Worm (Caenorhabditis elegans): ENCODE data around the gene srd-41.

srd-41 gene

DNA sequence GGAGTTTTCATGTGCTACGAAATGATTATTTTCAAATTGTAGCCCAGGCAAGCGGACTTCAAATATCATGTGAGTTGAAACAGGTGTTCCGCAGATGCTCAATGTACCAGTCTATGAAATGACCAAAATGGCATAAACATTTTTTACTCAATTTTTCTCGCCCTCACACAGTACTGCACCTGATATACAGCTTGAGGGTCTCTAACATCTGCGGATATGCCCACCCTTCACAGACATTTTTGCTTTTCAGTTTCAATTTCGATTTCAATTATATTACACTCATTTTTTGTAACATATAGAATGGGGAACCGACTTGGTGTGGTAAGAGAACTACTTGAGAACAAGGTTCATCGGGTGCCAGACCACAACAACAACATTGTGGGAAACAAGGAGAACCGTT lies 20.2 kb downstream of the srd-41 start, which contains the start of gene F42F12.11:
Gene F42F12.11 (plus strand): TSS at position 301 of the 400 bp plus-strand sequence.
- no peak for TF ChIP-seq ZK546.5 (tag; optimal IDR thresholded peaks at IDR 0.05)
- no peak for TF ChIP-seq nhr-77 (tag; optimal IDR thresholded peaks at IDR 0.05)
- no peak for TF ChIP-seq tag-97 (GFP tag; IDR thresholded peaks at IDR 0.05)
- TF ChIP-seq nhr-102 (tag; optimal IDR thresholded peaks at IDR 0.05) = no peak
- TF ChIP-seq nhr-111 (GFP tag; optimal IDR thresholded peaks at IDR 0.05) = no peak
- TF ChIP-seq aha-1 (tag) = peak; percentile 10
- no peak for TF ChIP-seq snpc-4 (tag; optimal IDR thresholded peaks at IDR 0.05)

DNA sequence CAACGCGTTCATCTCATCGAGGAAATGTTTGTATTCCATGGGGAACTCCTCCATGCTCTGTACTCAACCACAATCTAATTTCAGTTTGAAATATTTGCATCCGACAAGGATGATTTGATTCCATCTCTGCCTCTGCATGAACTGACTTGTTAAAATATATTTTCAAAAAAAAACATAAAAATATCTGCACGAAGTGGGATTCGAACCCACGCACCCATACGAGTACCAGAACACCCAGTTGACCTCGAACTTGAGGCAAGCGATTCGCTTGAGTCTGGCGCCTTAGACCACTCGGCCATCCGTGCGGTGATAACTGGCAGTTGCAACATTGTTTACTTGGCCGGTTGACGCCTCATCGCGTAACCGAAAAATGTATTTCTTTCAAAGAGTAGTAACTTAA lies 21.3 kb downstream of the srd-41 start:
- TF ChIP-seq gei-8 (GFP tag; optimal IDR thresholded peaks at IDR 0.05) (no peak), tag-97 (GFP tag; IDR thresholded peaks at IDR 0.05) (no peak), tra-1 (GFP tag; IDR thresholded peaks at IDR 0.05) (peak; percentile 63; the same call in 1 of the 2 replicates), mdt-29 (GFP tag; IDR thresholded peaks at IDR 0.05) (no peak), saeg-2 (GFP tag; IDR thresholded peaks at IDR 0.05) (peak; percentile 62; the same call in 1 of the 2 replicates), nhr-111 (GFP tag; optimal IDR thresholded peaks at IDR 0.05) (no peak), dmd-8 (GFP tag; IDR thresholded peaks at IDR 0.05) (peak; percentile 80), fkh-10 (GFP tag; optimal IDR thresholded peaks at IDR 0.05) (no peak), D1046.2 (GFP tag; IDR thresholded peaks at IDR 0.05) (no peak), mdl-1 (tag; optimal IDR thresholded peaks at IDR 0.05) (no peak), aly-2 (tag; optimal IDR thresholded peaks at IDR 0.05) (no peak), ztf-7 (tag; optimal IDR thresholded peaks at IDR 0.05) (peak; percentile 28), ceh-28 (tag; optimal IDR thresholded peaks at IDR 0.05) (no peak), F26F4.8 (GFP tag; conservative IDR thresholded peaks at IDR 0.05) (peak; percentile 67; the same call in 1 of the 2 replicates), lim-7 (GFP tag; IDR thresholded peaks at IDR 0.05) (peak; percentile 85), hmg-1.1 (GFP tag; IDR thresholded peaks at IDR 0.05) (peak; percentile 78), egl-43 (GFP tag; IDR thresholded peaks at IDR 0.05) (no peak; the same call in none of the 2 replicates), ctbp-1 (GFP tag; IDR thresholded peaks at IDR 0.05) (peak; percentile 52; the same call in 1 of the 2 replicates), cey-2 (tag; optimal IDR thresholded peaks at IDR 0.05; ENCODE audit: borderline replicate concordance, insufficient read depth) (no peak), zip-11 (GFP tag; IDR thresholded peaks at IDR 0.05) (no peak), unc-62 (GFP tag; optimal IDR thresholded peaks at IDR 0.05 in 1 of 2) (no peak), unc-62 (tag; optimal IDR thresholded peaks at IDR 0.05) (no peak), F10B5.3 (tag; optimal IDR thresholded peaks at IDR 0.05) (no peak), daf-19 (GFP tag; conservative IDR thresholded peaks at IDR 0.05) (no peak), lir-3 (tag; optimal IDR thresholded peaks at IDR 0.05) (no peak), nhr-102 (tag; optimal IDR thresholded peaks at IDR 0.05) (no peak), daf-16 (GFP tag; optimal IDR thresholded peaks at IDR 0.05) (peak; percentile 22 to 59), daf-16 (tag; optimal IDR thresholded peaks at IDR 0.05) (peak; percentile 67), hlh-30 (tag; optimal IDR thresholded peaks at IDR 0.05; ENCODE audit: insufficient read depth) (peak; percentile 27), egl-27 (tag; optimal IDR thresholded peaks at IDR 0.05) (no peak), nhr-48 (tag; optimal IDR thresholded peaks at IDR 0.05) (no peak), snpc-1.2 (GFP tag; IDR thresholded peaks at IDR 0.05) (peak; percentile 89), nhr-237 (tag; optimal IDR thresholded peaks at IDR 0.05) (no peak), madf-9 (GFP tag; conservative IDR thresholded peaks at IDR 0.05) (peak; percentile 85), spr-3 (GFP tag; optimal IDR thresholded peaks at IDR 0.05) (peak; percentile 35), spr-1 (tag; optimal IDR thresholded peaks at IDR 0.05) (peak; percentile 10), madf-5 (GFP tag; IDR thresholded peaks at IDR 0.05) (no peak), daf-12 (tag; optimal IDR thresholded peaks at IDR 0.05) (no peak), jun-1 (tag; optimal IDR thresholded peaks at IDR 0.05) (no peak), unc-39 (tag; optimal IDR thresholded peaks at IDR 0.05) (no peak), fos-1 (tag; optimal IDR thresholded peaks at IDR 0.05) (no peak), sdz-12 (GFP tag; optimal IDR thresholded peaks at IDR 0.05) (no peak), set-16 (GFP tag; IDR thresholded peaks at IDR 0.05) (no peak), lsy-2 (tag; optimal IDR thresholded peaks at IDR 0.05) (no peak), mep-1 (tag; optimal IDR thresholded peaks at IDR 0.05) (no peak), ceh-20 (GFP tag; IDR thresholded peaks at IDR 0.05) (peak; percentile 42; the same call in 1 of the 2 replicates)

Measured in whole organism, L4 larva.